Fruit fly (Drosophila melanogaster): ENCODE results near the gene nbs.

- no peak for TF ChIP-seq CTCF (optimal IDR thresholded peaks at IDR 0.05)
- no peak for TF ChIP-seq CG8478 (optimal IDR thresholded peaks at IDR 0.05)
Observed at dm6 chr3L:9714537-9715144, 8.4 kb downstream of the nbs start.
